Fruit fly (Drosophila melanogaster) whole organism, embryonic: ENCODE results near the gene CG33258.

Experiments used
- Ada2b ChIP-seq: fragments of 200-800 bp; sonication (Bioruptor generic); IDR thresholded peaks from 2 replicates; pipeline ENCODE4 v1.3.6; 2022; ENCODE audit warnings: missing biosample characterization, missing genetic modification characterization
- CG10543 ChIP-seq: fragments of 200-800 bp; sonication (Bioruptor generic); optimal IDR thresholded peaks from 3 replicates; lab custom pipeline; 2017; ENCODE audit warnings: missing biosample characterization, mild to moderate bottlenecking, missing genetic modification characterization, moderate library complexity
- CG10979 ChIP-seq: fragments of 200-800 bp; sonication (Bioruptor generic); optimal IDR thresholded peaks from 2 replicates; lab custom pipeline; 2018; ENCODE audit warnings: missing biosample characterization, mild to moderate bottlenecking, missing genetic modification characterization, moderate library complexity
- CG11247 ChIP-seq: fragments of 200-800 bp; sonication (Bioruptor generic); IDR thresholded peaks from 2 replicates; pipeline ENCODE4 v1.3.6; 2022; ENCODE audit warnings: missing biosample characterization, missing genetic modification characterization
- CG12104 ChIP-seq: fragments of 200-800 bp; sonication (Bioruptor generic); optimal IDR thresholded peaks from 3 replicates; lab custom pipeline; 2016; ENCODE audit warnings: missing biosample characterization, missing genetic modification characterization
- CG12299 ChIP-seq: fragments of 200-800 bp; sonication (Bioruptor generic); optimal IDR thresholded peaks from 2 replicates; lab custom pipeline; 2018; ENCODE audit warnings: missing biosample characterization, mild to moderate bottlenecking, missing genetic modification characterization
- CG12744 ChIP-seq: fragments of 200-800 bp; sonication (Bioruptor generic); optimal IDR thresholded peaks from 2 replicates; lab custom pipeline; 2016; ENCODE audit warnings: missing biosample characterization, missing genetic modification characterization
- CG15269 ChIP-seq: fragments of 200-800 bp; sonication (Bioruptor generic); optimal IDR thresholded peaks from 2 replicates; lab custom pipeline; 2018; ENCODE audit warnings: missing biosample characterization, mild to moderate bottlenecking, missing genetic modification characterization, moderate library complexity
- CG17568 ChIP-seq: fragments of 200-800 bp; sonication (Bioruptor generic); optimal IDR thresholded peaks from 2 replicates; lab custom pipeline; 2018; ENCODE audit warnings: missing biosample characterization, mild to moderate bottlenecking, missing genetic modification characterization, moderate library complexity
- CG17802 ChIP-seq: fragments of 200-800 bp; sonication (Bioruptor generic); optimal IDR thresholded peaks from 2 replicates; lab custom pipeline; 2018; ENCODE audit warnings: missing biosample characterization, mild to moderate bottlenecking, missing genetic modification characterization, moderate library complexity
- CG31388 ChIP-seq: fragments of 200-800 bp; sonication (Bioruptor generic); optimal IDR thresholded peaks from 2 replicates; lab custom pipeline; 2016; ENCODE audit warnings: missing biosample characterization, missing genetic modification characterization
- CG3407 ChIP-seq: fragments of 200-800 bp; sonication (Bioruptor generic); optimal IDR thresholded peaks from 2 replicates; lab custom pipeline; 2018; ENCODE audit warnings: missing biosample characterization, mild to moderate bottlenecking, missing genetic modification characterization
- CG3726 ChIP-seq: fragments of 200-800 bp; sonication (Bioruptor generic); IDR thresholded peaks from 3 replicates; pipeline ENCODE4, ENCODE4 v1.3.6; 2022; ENCODE audit warnings: missing biosample characterization, missing genetic modification characterization
- CG3995 ChIP-seq: fragments of 200-800 bp; sonication (Bioruptor generic); optimal IDR thresholded peaks from 3 replicates; lab custom pipeline; 2016; ENCODE audit warnings: missing biosample characterization, missing genetic modification characterization
- CG4282 ChIP-seq: fragments of 200-800 bp; sonication (Bioruptor generic); optimal IDR thresholded peaks from 2 replicates; lab custom pipeline; 2016; ENCODE audit warnings: missing biosample characterization, missing genetic modification characterization
- CG4404 ChIP-seq: fragments of 200-800 bp; sonication (Bioruptor generic); IDR thresholded peaks from 2 replicates; pipeline ENCODE4 v1.3.6; 2022; ENCODE audit warnings: missing biosample characterization, missing genetic modification characterization
- CG4424 ChIP-seq: fragments of 200-800 bp; sonication (Bioruptor generic); optimal IDR thresholded peaks from 3 replicates; lab custom pipeline; 2016; ENCODE audit warnings: missing biosample characterization, missing genetic modification characterization
- CG7357 ChIP-seq: fragments of 200-800 bp; sonication (Bioruptor generic); IDR thresholded peaks from 3 replicates; pipeline ENCODE4 v1.3.6; 2022; ENCODE audit warnings: missing biosample characterization, missing genetic modification characterization
- CG9215 ChIP-seq: fragments of 200-800 bp; sonication (Bioruptor generic); IDR thresholded peaks from 2 replicates; pipeline ENCODE4 v1.3.6; 2022; ENCODE audit warnings: missing biosample characterization, missing genetic modification characterization
- D19A ChIP-seq: fragments of 200-800 bp; optimal IDR thresholded peaks from 3 replicates; lab custom pipeline; 2019; ENCODE audit warnings: missing biosample characterization, mild to moderate bottlenecking, missing genetic modification characterization, moderate library complexity
- Dip3 ChIP-seq: fragments of 200-800 bp; sonication (Bioruptor generic); optimal IDR thresholded peaks from 3 replicates; lab custom pipeline; 2016; ENCODE audit warnings: missing biosample characterization, missing genetic modification characterization
- Eip74EF ChIP-seq, 2 experiments: fragments of 200-800 bp in 1 of 2; fragments of >200 bp in 1 of 2; sonication (Bioruptor generic) in 1 of 2; optimal IDR thresholded peaks; 2 replicates each; lab custom pipeline; 2017 to 2019; ENCODE audit warnings: missing biosample characterization in 2 of 2, missing genetic modification characterization in 2 of 2, mild to moderate bottlenecking in 1 of 2, moderate library complexity in 1 of 2
- Ets97D ChIP-seq: fragments of 200-800 bp; sonication (Bioruptor generic); optimal IDR thresholded peaks from 3 replicates; lab custom pipeline; 2016; ENCODE audit warnings: missing biosample characterization, missing genetic modification characterization
- H15 ChIP-seq: fragments of 200-800 bp; sonication (Bioruptor generic); IDR thresholded peaks from 3 replicates; pipeline ENCODE4 v1.3.6; 2022; ENCODE audit warnings: missing biosample characterization, missing genetic modification characterization
- HLHmδ ChIP-seq: fragments of 200-800 bp; sonication (Bioruptor generic); optimal IDR thresholded peaks from 2 replicates; lab custom pipeline; 2018; ENCODE audit warnings: missing biosample characterization, mild to moderate bottlenecking, missing genetic modification characterization, moderate library complexity
- Hmr ChIP-seq: fragments of 200-800 bp; sonication (Bioruptor generic); optimal IDR thresholded peaks from 3 replicates; lab custom pipeline; 2017; ENCODE audit warnings: mild to moderate bottlenecking, missing biosample characterization, missing genetic modification reagents, missing genetic modification characterization
- Mad ChIP-seq: fragments of 200-800 bp; sonication (Bioruptor generic); optimal IDR thresholded peaks from 2 replicates; lab custom pipeline; 2016; ENCODE audit warnings: missing biosample characterization, missing genetic modification characterization
- NC2α ChIP-seq: fragments of 200-800 bp; sonication (Bioruptor generic); optimal IDR thresholded peaks from 2 replicates; lab custom pipeline; 2016; ENCODE audit warnings: missing biosample characterization, missing genetic modification characterization
- Nf-YB ChIP-seq: fragments of 200-800 bp; sonication (Bioruptor generic); optimal IDR thresholded peaks from 3 replicates; lab custom pipeline; 2019; ENCODE audit warnings: missing biosample characterization, mild to moderate bottlenecking, missing genetic modification characterization, moderate library complexity
- NfI ChIP-seq: fragments of 200-800 bp; sonication (Bioruptor generic); optimal IDR thresholded peaks from 3 replicates; lab custom pipeline; 2018; ENCODE audit warnings: missing biosample characterization, mild to moderate bottlenecking, missing genetic modification characterization, moderate library complexity
- ase ChIP-seq: fragments of 200-800 bp; sonication (Bioruptor generic); IDR thresholded peaks from 3 replicates; pipeline ENCODE4 v1.3.6; 2022; ENCODE audit warnings: missing biosample characterization, missing genetic modification characterization
- chm ChIP-seq: fragments of 200-800 bp; sonication (Bioruptor generic); IDR thresholded peaks from 2 replicates; pipeline ENCODE4 v1.3.6; 2022; ENCODE audit warnings: missing biosample characterization, missing genetic modification characterization
- da ChIP-seq: fragments of 200-800 bp; sonication (Bioruptor generic); optimal IDR thresholded peaks from 2 replicates; lab custom pipeline; 2016; ENCODE audit warnings: missing biosample characterization, missing genetic modification characterization
- dimm ChIP-seq: fragments of 200-800 bp; sonication (Bioruptor generic); IDR thresholded peaks from 2 replicates; pipeline ENCODE4 v1.3.6; 2022; ENCODE audit warnings: missing biosample characterization, missing genetic modification characterization
- dysf ChIP-seq: fragments of 200-800 bp; sonication (Bioruptor generic); IDR thresholded peaks from 3 replicates; pipeline ENCODE4 v1.3.6; 2022; ENCODE audit warnings: missing biosample characterization, missing genetic modification characterization
- hb ChIP-seq: fragments of 200-800 bp; sonication (Bioruptor generic); IDR thresholded peaks from 3 replicates; pipeline ENCODE4 v1.3.6; 2022; ENCODE audit warnings: missing biosample characterization, missing genetic modification characterization; ENCODE audit not compliant: partially characterized antibody
- hbn ChIP-seq: fragments of 200-800 bp; sonication (Bioruptor generic); IDR thresholded peaks from 2 replicates; pipeline ENCODE4 v1.3.6; 2022; ENCODE audit warnings: missing biosample characterization, missing genetic modification characterization; ENCODE audit not compliant: partially characterized antibody
- nerfin-2 ChIP-seq: fragments of 200-800 bp; sonication (Bioruptor generic); IDR thresholded peaks from 2 replicates; pipeline ENCODE4 v1.3.6; 2022; ENCODE audit warnings: missing biosample characterization, missing genetic modification characterization; ENCODE audit not compliant: partially characterized antibody
- odd ChIP-seq: fragments of 200-800 bp; sonication (Bioruptor generic); optimal IDR thresholded peaks from 2 replicates; lab custom pipeline; 2017; ENCODE audit warnings: missing biosample characterization, mild to moderate bottlenecking, missing genetic modification characterization
- onecut ChIP-seq: fragments of 200-800 bp; sonication (Bioruptor generic); IDR thresholded peaks from 2 replicates; pipeline ENCODE4 v1.3.6; 2022; ENCODE audit warnings: missing biosample characterization, missing genetic modification characterization
- pfk ChIP-seq: fragments of 200-800 bp; sonication (Bioruptor generic); optimal IDR thresholded peaks from 2 replicates; lab custom pipeline; 2018; ENCODE audit warnings: missing biosample characterization, mild to moderate bottlenecking, missing genetic modification characterization, moderate library complexity
- pzg ChIP-seq: fragments of 200-800 bp; sonication (Bioruptor generic); optimal IDR thresholded peaks from 3 replicates; lab custom pipeline; 2018; ENCODE audit warnings: missing biosample characterization, mild to moderate bottlenecking, missing genetic modification characterization, moderate library complexity
- sd ChIP-seq: fragments of 200-800 bp; sonication (Bioruptor generic); optimal IDR thresholded peaks from 3 replicates; lab custom pipeline; 2018; ENCODE audit warnings: missing biosample characterization, mild to moderate bottlenecking, missing genetic modification characterization, moderate library complexity
- sim ChIP-seq: fragments of 200-800 bp; sonication (Bioruptor generic); IDR thresholded peaks from 2 replicates; pipeline ENCODE4 v1.3.6; 2022; ENCODE audit warnings: missing biosample characterization, missing genetic modification characterization
- sima ChIP-seq: fragments of 200-800 bp; sonication (Bioruptor generic); optimal IDR thresholded peaks from 2 replicates; lab custom pipeline; 2016; ENCODE audit warnings: missing biosample characterization, missing genetic modification characterization
- sisA ChIP-seq: fragments of 200-800 bp; sonication (Bioruptor generic); IDR thresholded peaks from 2 replicates; pipeline ENCODE4 v1.3.6; 2022; ENCODE audit warnings: missing biosample characterization, missing genetic modification characterization
- slbo ChIP-seq: fragments of 200-800 bp; sonication (Bioruptor generic); IDR thresholded peaks from 2 replicates; pipeline ENCODE4 v1.3.6; 2022; ENCODE audit warnings: missing biosample characterization, missing genetic modification characterization
- sug ChIP-seq: fragments of 200-800 bp; optimal IDR thresholded peaks from 2 replicates; lab custom pipeline; 2019; ENCODE audit warnings: missing biosample characterization, mild to moderate bottlenecking, missing genetic modification characterization, moderate library complexity
- twi ChIP-seq: fragments of 200-800 bp; optimal IDR thresholded peaks from 2 replicates; lab custom pipeline; 2019; ENCODE audit warnings: missing biosample characterization, mild to moderate bottlenecking, missing genetic modification characterization, moderate library complexity

The CG33258 gene

dm6 chr3L:16113607-16114337 lies 31.4 kb downstream of the CG33258 start (continued):
- TF ChIP-seq CG4282 (GFP tag; lab: Kevin White, UChicago) (peak; percentile 75), CG4424 (GFP tag; lab: Kevin White, UChicago) (peak; percentile 71), CG15269 (tag; lab: Kevin White, UChicago) (no peak), CG3995 (GFP tag; lab: Kevin White, UChicago) (no peak), hb (no peak), Eip74EF (GFP tag; optimal IDR thresholded peaks at IDR 0.05; lab: Kevin White, UChicago) (no peak), CG4404 (GFP tag; lab: Robert Waterston, UW) (peak; percentile 52), CG9215 (GFP tag; lab: Robert Waterston, UW) (no peak; the same call in 1 of the 2 replicates), odd (GFP tag; lab: Kevin White, UChicago) (no peak), NC2α (peak; percentile 37), sd (tag; lab: Kevin White, UChicago) (no peak), sisA (GFP tag; lab: Robert Waterston, UW) (peak; percentile 72), Nf-YB (peak; percentile 67), da (no peak), CG3726 (GFP tag; lab: Robert Waterston, UW) (no peak), dysf (GFP tag; lab: Robert Waterston, UW) (peak; percentile 85), D19A (tag; lab: Kevin White, UChicago) (peak; percentile 66), CG3407 (peak; percentile 66), sima (GFP tag; lab: Kevin White, UChicago) (peak; percentile 5), hbn (GFP tag; lab: Robert Waterston, UW) (peak; percentile 34; the same call in 1 of the 2 replicates), H15 (GFP tag; lab: Robert Waterston, UW) (no peak; the same call in 2 of the 3 replicates), Ada2b (GFP tag; lab: Robert Waterston, UW) (peak; percentile 71), CG10543 (no peak), pzg (GFP tag; lab: Kevin White, UChicago) (peak; percentile 86), ase (GFP tag; lab: Robert Waterston, UW) (peak; percentile 59; the same call in 2 of the 3 replicates), pfk (GFP tag; lab: Kevin White, UChicago) (peak; percentile 58), CG17802 (tag; lab: Kevin White, UChicago) (no peak), CG7357 (GFP tag; lab: Robert Waterston, UW) (peak; percentile 19; the same call in 1 of the 3 replicates), CG17568 (GFP tag; lab: Kevin White, UChicago) (no peak), Ets97D (GFP tag; lab: Kevin White, UChicago) (peak; percentile 92), chm (GFP tag; lab: Robert Waterston, UW) (peak; percentile 88), CG10979 (tag; lab: Kevin White, UChicago) (peak; percentile 77), Hmr (no peak), CG11247 (GFP tag; lab: Robert Waterston, UW) (peak; percentile 56), nerfin-2 (peak; percentile 35; the same call in 1 of the 2 replicates), NfI (GFP tag; lab: Kevin White, UChicago) (peak; percentile 85), slbo (GFP tag; lab: Robert Waterston, UW) (peak; percentile 86), twi (no peak), Mad (GFP tag; lab: Kevin White, UChicago) (peak; percentile 81), Dip3 (GFP tag; lab: Kevin White, UChicago) (peak; percentile 86), CG31388 (GFP tag; lab: Kevin White, UChicago) (no peak), CG12299 (tag; lab: Kevin White, UChicago) (no peak), dimm (GFP tag; lab: Robert Waterston, UW) (peak; percentile 45; the same call in 1 of the 2 replicates), sug (tag; lab: Kevin White, UChicago) (peak; percentile 84), sim (GFP tag; lab: Robert Waterston, UW) (no peak), HLHmδ (GFP tag; lab: Kevin White, UChicago) (peak; percentile 46), onecut (GFP tag; lab: Robert Waterston, UW) (peak; percentile 72), CG12104 (GFP tag; lab: Kevin White, UChicago) (peak; percentile 89), CG12744 (GFP tag; lab: Kevin White, UChicago) (peak; percentile 61)
